Worm (Caenorhabditis elegans): ENCODE measurements around the gene pcm-1.

- TF ChIP-seq elt-2 (tag; optimal IDR thresholded peaks at IDR 0.05): no peak
- TF ChIP-seq R02D3.7 (tag; optimal IDR thresholded peaks at IDR 0.05): no peak
- TF ChIP-seq skn-1 (tag; optimal IDR thresholded peaks at IDR 0.05): no peak
These were observed 27.0 kb downstream of the pcm-1 start, which contains the start of the genes M03F8.5 and M03F8.7 for ce11 chrV:5936691-5937090.

Data from whole organism, L3 larva.